Fruit fly (Drosophila melanogaster) whole organism, larva: ENCODE results near the gene Amt.
A peak's percentile ranks its signal among the peaks of the same experiment; 100 is the strongest.

Source experiments
- noc ChIP-seq: fragments of 200-800 bp; sonication (Bioruptor generic); optimal IDR thresholded peaks from 3 replicates; lab custom pipeline; 2019; ENCODE audit warnings: missing biosample characterization, mild to moderate bottlenecking, missing genetic modification characterization, moderate library complexity

Gene Amt

DNA sequence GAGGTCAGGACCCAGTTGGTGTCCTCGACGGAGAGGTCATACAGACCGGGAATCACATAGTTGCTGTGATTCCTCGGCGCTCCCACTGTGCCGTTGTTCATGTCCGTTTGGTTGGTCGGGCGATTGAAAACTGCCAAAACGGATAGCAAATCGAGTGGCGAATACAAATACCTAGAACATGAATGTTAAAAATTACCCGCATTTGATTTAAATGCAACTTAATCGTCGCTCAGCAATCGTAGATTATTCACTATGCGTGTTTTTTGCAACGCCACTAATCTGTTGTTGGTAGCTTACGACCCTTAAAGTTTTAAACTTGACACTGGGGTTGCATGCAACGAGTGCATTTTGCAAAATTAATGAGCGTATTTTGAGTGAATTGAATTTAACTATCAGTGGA lies at the start of gene Amt:
TSS of gene Amt (minus strand) at position 101 of the 400 bp plus-strand sequence.
- TF ChIP-seq noc (tag; lab: Kevin White, UChicago): no peak

DNA sequence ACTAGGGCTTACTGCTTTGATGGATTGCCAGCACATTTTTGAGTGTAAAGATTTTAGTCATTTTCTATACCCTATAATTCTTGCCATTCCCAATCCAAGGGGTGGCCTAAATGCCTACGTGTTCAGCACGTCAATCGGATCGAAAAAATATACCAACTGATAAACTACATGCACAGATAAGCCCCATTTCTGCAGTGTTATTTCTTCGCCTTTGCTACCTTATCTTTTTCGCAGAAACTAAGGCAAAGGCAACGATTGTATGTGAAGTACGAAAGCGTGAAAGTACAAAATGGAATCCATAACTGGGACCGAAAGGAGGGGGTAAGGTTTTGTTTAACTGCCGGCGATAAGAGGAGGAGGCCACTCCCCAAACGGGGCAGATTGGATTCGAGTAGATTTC lies 49.0 kb upstream of the Amt start:
- peak; percentile 51 for TF ChIP-seq noc (tag; lab: Kevin White, UChicago)

DNA sequence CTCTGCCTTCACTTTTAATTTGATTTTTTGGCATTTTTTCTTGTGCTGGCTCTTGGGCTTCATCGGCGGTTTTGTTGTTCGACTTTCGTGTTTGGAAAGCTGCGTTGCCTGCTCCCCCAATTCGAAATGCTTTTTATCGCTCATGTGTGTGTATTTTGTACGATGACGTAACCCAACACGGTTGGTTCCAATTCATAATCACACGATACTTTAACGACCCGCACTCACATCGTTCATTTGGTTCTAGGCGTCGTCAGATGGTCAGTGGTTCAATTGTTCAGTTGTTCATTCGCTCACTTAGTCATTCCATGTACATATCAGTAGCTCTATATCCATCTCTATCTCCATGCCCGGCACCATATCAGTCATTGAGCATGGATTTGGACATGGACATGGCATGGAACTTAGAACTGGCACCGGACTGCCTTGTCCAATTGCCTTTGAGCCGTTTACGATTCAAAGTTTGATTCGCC lies 45.0 kb upstream of the Amt start:
- no peak for TF ChIP-seq noc (tag; lab: Kevin White, UChicago)

DNA sequence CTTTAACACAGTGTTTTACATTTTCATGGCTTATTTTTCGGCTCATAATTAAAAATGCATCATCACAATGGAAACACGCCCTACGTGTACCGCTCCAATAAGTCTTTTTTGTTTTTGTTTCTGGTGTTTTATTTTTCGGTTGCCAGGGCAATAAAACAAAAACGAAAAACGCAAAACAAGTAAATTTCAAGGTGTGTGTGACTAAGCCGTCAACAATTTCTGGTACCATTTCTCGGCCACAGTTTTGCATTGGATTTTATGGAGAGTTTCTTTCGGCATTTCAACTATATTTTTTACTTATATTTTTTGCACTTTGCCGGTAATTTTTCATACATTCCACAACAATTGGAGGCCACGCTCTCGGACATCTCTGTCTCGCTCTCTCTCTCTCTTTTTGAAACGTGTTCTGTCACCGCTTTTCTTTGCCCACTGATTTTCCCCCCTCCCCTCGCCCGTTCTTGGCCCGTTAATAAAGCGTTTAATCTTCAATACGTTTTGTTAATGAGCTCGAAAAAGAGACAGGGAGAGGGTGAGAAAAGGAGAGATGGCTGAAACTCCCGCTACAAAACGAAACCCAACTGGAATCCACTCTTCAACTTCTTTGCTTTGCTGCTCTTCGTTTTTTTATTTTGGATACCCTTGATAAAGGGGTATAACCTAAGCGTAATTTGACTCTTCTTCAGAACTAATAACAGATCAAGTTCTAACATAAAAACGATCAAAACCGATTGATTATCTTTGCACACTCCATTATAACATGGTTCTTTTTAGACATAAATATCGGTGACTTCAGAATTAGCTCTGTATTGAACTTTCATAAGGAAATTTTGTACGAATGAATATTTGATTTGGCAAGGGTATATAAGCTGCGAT lies 44.3 kb upstream of the Amt start:
- TF ChIP-seq noc (tag; lab: Kevin White, UChicago): peak; percentile 59

DNA sequence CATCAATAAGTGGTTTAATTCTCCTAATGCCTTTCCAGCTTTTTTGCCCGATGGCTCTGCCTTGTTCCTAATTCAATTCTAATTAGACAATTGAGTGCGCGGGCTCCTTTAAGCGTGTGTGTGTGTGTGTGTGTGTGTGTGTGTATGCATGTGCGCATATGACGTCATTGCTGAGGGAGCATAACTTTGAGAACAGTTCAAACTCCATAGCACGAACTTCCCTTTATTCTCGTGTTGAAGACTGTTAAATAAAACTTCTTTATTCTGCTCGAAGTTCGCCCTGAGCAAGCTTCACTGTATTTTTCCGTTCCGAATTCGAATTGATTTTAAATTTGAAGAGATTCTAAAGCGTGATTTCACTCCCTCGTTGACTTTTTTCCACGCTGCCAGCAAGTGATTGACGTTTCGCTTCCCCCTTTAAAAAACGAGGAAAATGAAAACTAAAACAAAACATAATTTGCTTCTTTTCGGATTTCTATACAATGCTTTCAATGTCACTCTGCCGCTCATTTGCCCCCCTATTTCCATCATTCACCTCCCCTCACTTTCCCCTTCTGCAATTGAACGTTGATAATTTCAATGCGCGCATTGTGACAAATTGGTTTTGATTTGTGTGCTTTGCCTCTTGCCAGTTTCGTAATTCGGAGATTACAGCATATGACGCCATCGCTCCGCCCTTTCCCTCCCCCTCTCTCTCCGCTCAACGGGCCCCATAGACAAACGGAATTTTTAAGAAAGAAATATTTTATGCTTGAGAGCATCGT lies 43.5 kb upstream of the Amt start:
- no peak for TF ChIP-seq noc (tag; lab: Kevin White, UChicago)

DNA sequence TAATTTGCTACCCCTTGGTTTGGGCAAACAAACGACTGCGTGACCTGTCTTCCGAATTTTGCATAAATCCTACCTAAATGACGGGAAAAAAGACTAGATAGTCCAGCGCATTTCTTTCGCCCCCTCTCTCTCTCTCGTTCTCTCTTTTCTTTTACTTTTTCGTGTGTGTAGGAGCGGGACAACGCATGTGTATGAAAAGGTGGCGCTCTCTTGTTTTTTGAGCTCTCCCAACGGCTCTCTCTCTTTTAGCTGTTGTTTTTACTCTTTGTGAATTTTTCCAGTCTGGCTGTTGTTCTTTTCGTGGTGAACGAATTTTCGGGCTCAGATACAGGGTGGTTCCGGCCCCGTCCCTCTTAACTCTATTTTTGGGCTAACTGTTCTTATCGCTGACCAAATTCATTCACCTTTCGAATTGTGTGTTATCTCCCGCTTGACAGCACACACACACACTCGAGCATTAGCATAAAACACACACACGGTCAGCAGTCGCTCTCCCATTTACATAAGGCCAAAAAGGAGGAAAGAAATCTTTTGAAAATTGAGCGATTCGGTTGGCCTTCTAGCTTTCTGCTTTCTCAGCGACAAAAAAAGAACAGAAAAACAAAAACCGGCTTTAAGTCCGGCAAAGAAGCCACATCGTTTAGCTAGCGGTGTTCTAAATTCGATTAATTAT lies 42.8 kb upstream of the Amt start:
- peak; percentile 23 for TF ChIP-seq noc (tag; lab: Kevin White, UChicago)

DNA sequence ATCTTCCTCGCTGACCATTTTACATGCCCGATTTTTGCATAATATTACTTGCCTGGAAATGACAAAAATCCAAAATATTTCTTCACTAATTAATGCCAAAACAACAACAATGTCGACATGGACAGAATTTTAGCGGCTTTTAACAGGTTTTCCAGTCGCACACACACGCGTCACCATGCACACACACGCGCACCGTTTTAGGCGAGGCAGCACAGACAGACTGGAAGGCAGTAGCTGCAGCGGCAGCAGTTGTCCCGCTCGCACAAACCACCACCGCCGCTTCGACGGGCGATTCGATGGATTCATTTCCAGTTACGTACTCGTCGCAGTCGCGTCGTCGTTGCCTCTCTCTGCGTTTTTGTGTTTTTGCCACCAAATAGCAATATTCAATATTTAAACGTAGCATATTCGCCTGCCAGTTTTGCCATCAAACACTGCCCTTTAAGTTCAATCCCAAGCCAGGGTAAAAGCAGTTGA lies 41.7 kb upstream of the Amt start, which contains the start of gene CG45218:
TSS of gene CG45218 (minus strand) at position 158 of the 477 bp plus-strand sequence.
- TF ChIP-seq noc (tag; lab: Kevin White, UChicago): peak; percentile 51

DNA sequence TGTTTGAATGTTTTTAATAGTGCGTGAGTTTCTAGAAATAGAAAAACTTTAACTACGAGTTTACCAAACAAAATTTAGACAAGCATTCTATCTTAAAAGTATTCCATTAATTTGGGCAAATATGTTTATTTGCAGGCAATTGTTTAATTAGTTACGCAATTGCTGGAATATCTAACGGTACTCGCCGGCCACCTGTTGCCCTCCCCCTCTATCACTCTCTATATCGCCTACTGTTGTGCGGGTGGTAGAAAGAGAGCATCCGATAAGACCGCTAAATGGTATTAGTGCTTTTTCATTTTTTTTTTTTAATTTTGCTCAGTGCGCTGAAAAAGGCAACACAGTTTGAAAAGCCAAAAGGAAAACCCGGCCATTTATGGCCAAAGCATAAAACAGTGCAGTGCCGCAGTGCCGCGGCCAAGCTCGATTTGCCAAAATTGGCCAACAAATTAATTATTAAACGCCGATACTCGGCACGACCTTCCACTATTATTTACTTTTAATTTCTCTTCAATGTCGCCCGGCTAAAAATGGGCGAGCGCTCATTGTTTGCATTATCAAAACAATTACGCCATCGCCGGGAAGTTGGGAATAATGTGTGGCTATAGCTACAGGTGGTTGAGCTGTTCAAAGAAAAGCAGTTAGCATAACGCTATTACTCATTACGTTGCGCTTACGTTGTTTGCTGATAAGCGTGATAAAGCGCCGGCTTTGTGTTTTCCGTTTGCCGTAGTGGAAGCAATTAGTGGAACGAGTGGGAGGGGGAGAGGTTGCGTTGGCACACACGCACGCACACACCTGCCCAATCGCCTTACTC lies 41.1 kb upstream of the Amt start:
- TF ChIP-seq noc (tag; lab: Kevin White, UChicago): no peak

DNA sequence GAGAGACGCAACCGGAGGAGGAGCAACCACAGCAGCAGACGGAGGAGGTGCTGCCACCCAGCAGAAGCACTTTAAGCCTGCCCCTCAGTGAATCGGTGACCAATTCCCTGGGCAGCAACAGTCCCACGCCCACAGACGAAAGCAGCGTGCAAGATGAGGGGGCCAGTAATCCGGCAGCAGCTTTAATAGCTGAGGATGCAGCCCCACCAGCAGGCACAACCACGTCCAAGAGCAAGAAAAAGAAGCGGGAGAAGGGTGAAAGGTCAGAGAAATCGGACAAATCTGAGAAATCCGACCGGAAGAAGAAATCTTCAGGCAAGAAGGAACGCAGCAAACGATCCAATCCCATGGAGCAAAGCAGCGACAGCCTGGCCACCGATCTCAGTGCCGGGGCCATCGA lies 39.9 kb upstream of the Amt start:
- TF ChIP-seq noc (tag; lab: Kevin White, UChicago): no peak

DNA sequence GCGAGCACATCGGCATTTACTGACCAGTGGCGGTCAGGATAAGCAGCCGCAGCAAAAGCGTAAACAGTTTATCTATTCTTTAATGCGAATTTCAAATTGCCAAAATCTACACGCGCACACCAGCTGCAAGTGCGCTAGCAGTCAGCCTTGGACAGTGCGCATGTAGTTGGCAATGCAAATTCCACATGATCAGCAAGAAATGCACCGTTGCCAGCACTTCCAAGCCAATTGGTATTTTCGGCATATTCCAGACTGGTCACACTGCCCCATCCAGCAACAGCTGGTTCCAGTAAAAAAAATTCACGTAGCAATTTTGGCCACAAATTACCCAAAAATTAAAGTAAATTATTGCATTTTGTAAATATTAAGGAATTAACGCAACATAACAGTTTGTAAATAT lies 38.8 kb upstream of the Amt start:
- TF ChIP-seq noc (tag; lab: Kevin White, UChicago): no peak

DNA sequence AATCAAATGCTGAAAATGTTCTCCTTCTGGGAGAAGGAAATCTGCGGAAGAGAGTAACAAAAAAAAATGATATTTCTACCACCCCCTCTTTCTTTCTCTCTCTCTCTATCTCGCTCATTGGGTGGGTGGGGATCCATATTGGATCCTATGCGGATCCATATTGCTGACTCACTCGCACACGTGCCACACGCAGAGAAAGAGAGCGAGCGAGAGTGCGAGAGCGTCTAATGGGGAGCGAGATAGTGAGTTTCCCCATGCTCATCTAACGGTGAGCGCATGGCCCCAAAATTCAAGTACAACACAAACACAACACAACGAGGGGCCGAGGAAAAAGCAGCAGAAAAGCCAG lies 37.7 kb upstream of the Amt start:
- TF ChIP-seq noc (tag; lab: Kevin White, UChicago): peak; percentile 23

DNA sequence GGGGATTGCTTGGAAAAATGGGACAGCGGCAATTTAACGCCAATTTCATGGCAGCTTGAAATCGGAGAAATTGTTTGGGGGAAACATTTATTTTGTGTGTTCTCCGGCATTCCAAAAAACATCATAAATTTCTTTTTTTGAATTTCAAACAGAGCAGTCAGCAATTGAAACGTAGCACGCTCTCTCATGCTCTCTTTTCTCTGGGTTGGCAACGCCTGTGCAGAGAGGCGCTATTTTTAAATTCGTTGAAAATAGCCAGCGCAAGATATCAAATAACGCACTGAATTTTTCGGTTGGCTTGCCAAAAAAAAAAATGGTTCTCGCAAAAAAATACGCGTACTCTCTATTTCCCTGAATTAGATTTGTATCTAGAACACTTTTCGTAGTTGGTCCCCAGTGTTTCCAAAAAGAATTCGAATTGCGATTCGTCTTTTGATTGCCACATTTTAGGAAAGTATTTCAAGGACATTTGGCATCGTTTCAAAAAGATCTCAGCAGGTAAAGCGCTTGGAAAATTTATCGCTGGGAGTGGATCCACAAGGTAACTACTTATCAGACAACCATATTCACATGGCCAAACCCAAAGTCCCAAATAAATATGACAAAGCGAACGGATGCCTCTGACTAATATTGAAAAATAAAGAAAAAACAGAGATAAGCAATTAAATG lies 37.2 kb upstream of the Amt start:
- TF ChIP-seq noc (tag; lab: Kevin White, UChicago): no peak

DNA sequence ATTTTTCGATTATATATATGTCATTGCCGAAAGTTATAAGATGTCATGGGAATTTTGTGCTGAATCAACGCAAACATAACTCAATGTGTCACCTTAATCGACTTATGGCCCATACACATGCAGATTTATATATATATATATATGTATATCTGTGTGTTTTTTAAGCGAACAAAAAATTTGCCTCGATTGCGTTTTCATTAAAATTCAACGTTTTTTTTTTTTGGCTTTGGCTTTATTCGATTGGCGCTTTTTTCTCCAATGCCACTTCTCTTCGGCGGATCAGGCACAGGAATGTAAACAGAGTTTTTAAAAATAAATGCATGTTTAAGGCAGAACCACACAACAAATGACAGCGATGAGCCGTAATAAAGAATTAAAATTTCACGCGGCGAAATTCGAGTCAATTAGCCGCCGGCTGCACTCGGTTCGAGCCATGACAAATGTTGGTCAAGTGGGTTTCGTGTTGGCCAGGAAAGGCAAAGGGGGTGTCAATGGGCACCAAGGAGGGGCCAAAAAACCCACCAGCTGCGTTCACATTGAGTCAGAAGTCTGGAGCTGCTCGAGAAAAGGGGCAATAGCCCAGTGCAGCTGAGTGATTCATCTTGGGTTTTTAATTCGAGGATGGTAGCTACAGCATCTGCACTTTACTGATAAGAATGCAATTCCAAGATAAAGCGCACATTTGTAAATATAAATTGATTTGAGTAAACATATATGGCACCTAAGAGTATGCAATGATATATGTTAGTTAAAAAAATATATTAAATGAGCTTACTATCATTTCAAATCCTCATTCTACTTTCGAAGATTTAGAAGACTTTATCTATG lies 34.3 kb upstream of the Amt start:
- TF ChIP-seq noc (tag; lab: Kevin White, UChicago): no peak

DNA sequence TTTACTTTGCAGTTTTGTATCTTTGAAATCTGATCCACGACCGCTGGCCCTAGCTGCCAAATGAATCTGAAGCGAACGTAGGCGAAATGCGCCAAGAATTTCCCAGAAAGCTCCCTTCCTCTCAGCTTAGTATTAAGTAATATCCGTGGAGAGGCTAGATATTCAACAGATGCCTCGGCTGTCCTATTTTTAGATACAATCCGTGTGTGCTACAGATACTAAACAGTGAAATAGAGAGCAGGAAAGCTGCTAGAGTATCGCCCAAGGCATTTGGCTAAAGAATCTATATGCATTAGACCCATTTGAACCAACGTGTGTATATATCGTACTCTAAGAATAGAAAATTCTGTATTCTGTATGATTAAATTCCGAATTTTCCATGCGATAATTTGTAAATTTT lies 33.4 kb upstream of the Amt start:
- no peak for TF ChIP-seq noc (tag; lab: Kevin White, UChicago)
